Fruit fly (Drosophila melanogaster) whole organism, larva: ENCODE data around the gene CG45487.
A peak's percentile ranks its signal among the peaks of the same experiment; 100 is the strongest.

Experiments
- noc ChIP-seq: fragments of 200-800 bp; sonication (Bioruptor generic); optimal IDR thresholded peaks from 3 replicates; lab custom pipeline; 2019; ENCODE audit warnings: missing biosample characterization, mild to moderate bottlenecking, missing genetic modification characterization, moderate library complexity

CG45487 gene

dm6 chrX:19897328-19897990, 17.6 kb downstream of the CG45487 start:
- TF ChIP-seq noc (tag; lab: Kevin White, UChicago), result no peak

DNA sequence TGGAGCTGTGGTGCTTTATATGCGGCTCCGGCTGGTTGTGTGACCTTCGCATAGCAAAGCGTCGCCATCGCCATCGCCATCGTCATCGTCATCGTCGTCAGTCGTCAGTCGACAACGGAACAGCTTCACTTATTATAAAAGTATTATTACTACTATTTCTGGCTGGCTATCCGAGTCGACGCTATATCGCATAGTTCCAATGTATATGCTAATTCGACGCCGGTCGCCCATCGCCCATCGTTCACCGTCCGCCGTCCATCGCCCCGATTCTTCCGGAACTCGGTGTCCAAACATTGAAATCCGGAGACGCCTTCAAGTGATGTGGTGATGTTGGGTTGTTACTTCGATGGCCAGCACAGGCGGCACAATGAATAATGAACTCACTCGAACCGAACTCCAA, 23.0 kb downstream of the CG45487 start:
- no peak for TF ChIP-seq noc (tag; lab: Kevin White, UChicago)

dm6 chrX:19890010-19890665, 24.9 kb downstream of the CG45487 start, which contains the start of gene amn:
Gene amn, minus strand, starts transcription at chrX:19890060.
- TF ChIP-seq noc (tag; lab: Kevin White, UChicago), result no peak

DNA sequence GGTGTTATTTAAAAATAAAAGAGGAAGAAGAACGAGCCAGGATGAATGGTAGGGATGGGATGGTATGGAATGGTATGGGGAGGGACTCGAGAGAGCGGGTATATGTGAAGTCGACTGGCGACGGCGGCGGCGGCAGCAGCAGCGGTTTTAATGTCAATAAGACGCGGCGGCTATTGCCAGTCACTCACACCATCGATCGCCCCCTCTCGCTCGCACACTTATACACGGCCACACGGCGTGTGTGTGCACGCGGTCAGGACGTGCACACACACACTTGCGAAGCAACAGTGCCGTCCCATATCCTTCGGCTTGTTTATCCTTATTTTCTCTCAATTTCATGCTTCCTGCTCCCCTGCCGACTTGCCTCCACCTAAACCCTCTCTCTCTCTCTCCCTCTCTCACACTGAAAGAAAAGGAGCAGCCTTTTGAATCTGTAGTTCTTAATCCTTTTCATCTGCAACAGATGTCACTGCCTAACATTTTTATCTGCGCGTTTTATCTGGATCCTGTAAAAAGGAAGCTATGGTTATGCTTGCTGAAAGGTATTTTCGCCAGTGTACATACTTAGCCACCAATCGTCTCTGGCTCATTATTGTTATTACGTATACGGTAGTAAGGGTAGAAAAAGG, 25.8 kb downstream of the CG45487 start:
- TF ChIP-seq noc (tag; lab: Kevin White, UChicago), result peak; percentile 55

DNA sequence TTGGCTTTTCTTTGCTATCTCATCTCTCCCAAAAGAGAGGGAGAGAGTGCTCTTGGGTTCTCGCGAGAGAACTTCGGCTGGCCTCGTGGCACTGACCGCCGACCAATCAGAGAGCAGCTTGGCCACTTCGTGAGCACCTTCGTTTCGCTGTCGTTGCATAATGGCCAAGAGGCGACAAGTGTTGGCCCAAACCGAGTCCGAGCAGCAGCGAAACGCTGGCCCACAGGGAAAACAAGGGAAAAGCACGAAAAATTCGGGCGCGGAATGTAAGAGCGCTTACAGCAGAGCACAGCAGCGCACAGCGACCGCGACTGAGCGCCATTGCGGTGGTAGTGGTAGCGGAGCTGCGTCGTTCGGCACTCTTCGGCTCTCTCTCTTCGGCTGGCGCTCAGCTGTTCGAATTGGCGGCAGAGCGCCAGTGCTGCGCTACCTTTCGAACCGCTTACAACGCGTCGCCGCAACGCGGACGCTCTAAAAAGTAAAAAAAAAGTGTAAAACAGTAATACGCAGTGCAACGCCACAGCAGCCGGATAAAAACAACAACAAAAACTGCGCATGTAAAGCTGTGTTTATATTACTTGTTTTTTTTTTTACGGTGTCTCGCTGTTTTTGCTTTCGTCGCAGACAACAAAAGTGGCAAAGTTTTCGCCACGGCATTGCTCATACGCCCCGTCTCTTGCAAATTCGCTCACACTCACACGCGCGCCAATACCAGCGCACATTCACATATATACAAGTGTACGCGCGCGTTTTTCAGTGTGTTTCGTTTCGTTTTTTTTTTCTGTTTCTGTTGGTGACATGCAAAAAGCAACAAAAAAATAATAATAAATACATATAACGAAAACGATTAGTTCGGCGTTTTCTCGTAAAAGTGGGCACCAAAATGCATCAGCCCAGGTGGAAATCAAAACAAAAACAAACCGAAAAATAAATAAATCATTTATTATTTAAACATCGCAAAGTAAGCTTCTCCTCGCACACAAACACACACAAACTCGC, 27.8 kb downstream of the CG45487 start:
- TF ChIP-seq noc (tag; lab: Kevin White, UChicago), result peak; percentile 26

- TF ChIP-seq noc (tag; lab: Kevin White, UChicago), result no peak
Observed at dm6 chrX:19886515-19886914, 28.6 kb downstream of the CG45487 start.

dm6 chrX:19884204-19884603, 30.9 kb downstream of the CG45487 start:
- TF ChIP-seq noc (tag; lab: Kevin White, UChicago), result peak; percentile 14

DNA sequence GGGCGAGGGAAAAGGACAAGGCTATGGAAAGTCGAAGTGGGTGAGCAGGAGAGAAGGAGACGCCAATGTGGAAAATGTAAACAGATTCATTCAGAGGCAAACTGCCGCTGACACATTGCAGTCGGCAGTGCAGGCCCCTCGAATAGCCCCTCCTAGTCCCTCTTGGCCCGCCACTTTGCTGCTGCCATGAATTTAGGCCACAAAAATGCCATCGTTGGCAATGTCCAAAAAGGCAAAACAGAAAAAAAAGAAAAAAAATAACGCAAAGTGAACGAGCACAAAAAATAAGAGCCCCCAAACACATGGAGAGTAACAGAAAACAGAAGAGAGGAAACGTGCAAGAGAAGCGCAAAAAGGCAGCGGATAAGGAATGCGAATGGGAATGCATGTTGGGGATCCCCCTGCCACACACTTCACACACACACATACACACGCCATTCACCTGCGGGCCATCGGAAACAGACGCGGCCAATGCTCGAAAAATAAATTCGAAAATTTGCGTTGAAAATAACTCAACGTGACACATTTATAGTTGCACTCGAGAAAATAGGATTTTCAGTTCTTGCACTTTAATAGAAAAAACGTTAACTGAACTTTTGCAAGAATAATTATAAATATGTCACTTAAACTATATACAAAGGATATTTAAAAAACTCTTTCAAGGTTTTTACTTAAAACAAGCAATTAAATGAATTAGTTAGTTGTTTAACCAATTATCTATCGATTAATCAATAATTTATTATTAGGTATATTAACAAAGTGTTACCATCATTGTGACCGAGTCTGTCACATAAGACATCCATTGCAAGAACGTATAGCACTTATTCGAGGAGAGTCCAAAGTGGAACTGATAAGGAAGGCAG, 36.5 kb downstream of the CG45487 start:
- TF ChIP-seq noc (tag; lab: Kevin White, UChicago), result no peak

DNA sequence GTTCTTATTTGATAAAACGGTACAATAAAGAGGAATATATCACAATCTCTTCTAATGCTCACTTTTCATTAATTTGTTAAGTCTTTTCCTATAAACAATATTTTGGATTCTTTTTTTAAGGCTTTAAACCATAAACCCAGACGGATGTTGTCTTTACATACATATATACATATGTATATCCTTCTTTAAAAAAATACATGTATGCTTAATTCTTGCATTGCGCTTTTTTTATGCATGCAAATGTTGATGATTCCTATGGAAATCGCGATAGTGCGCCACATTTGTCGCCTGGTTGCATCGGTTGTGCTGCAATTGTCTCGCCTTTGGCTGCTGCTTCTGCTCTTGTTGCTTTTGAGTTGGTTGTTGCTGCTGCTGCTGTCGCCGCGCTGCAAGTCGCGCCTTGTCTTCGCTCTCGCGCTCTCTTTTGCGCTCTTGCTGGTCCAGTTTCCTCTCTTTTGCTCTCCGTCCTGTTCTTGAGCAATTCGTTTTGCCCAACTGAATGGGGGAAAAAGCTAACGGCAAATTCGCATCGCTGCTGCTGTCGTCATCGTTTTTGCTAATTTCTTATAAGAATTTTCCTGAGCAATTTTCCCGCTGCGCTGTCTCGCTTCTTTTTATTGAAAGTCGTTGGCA, 38.1 kb downstream of the CG45487 start:
- no peak for TF ChIP-seq noc (tag; lab: Kevin White, UChicago)

DNA sequence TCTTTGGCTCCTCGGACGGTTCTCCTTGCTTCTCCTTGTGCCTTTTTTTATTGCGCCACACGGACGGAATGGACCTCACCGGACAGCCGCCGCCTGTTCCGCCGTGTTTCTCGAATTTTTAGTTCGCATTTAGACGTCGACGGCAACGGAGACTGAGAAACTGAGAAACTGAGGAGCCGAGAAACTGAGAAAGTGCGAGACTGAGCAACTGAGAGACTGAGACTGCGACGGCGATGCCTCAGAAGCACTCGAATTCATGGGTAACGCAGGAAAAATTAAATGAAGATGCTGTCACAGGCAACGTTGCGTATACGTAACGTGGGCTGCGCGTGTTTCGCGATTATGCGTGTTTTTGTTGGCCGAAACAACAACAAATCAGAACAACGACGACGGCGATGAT, 39.5 kb downstream of the CG45487 start:
- no peak for TF ChIP-seq noc (tag; lab: Kevin White, UChicago)

- TF ChIP-seq noc (tag; lab: Kevin White, UChicago), result no peak
Observed at dm6 chrX:19875059-19875458, 40.0 kb downstream of the CG45487 start.

DNA sequence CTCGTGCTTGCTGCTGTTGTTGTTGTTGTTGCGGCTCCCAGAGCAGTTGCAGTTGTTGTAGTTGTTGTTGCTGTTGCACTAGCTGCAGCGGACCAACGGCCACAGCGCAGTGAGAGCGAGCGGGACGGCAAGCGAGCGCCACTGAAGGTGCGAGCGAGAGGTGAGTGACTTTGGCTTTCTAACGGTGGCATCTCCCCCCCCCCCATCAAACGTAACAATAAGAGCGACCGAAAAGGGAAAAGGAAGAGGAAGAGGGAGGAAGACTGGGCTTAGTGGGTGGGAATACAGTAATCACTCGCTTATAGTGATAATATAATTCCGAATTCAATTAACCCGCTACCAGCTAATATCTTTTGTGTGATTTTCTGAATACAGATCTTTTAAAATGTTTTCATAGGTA, 48.1 kb downstream of the CG45487 start:
- no peak for TF ChIP-seq noc (tag; lab: Kevin White, UChicago)

DNA sequence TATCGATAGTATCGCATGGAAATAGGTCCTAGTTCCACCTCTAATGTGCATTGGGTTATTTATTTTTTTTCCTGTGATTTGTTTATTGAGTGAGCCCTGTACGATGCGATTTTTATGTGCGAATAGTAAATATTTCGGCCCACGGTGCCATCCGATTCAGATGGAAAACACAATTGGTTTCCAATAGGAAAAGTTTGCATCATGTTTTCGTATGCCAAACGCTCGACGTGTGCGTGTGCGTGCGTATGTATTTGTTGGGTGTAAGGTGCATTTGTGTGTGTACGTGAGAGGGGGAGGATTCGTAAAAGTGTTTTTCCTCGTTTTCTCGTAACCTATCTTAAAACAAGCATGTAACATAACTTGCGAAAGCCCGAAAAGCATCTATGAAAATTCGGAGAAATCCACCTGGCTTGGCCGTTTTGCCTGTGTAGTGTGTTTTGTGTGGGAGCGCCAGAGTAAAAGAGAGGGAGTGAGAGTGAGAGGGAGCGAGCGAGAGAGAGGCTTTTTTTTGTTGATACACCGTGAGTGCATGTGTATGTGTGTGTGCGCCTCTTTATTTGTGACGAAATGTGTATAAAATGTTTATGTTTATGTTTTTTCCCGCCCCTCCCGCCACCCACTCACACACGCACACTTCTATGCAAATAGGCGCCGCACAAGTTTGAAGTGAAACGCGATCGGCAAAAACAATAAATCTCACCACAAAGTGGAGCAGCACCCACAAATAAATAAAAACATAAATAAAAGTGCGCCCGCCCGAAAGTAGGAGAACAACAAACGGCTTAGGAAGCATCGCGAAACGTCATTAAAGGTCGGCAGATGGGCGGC, 48.7 kb downstream of the CG45487 start, which contains the start of gene Hers:
TSS of gene Hers (plus strand) at position 2 of the 828 bp plus-strand sequence.
- no peak for TF ChIP-seq noc (tag; lab: Kevin White, UChicago)
